Worm (Caenorhabditis elegans): ENCODE results near the gene pho-1.

DNA sequence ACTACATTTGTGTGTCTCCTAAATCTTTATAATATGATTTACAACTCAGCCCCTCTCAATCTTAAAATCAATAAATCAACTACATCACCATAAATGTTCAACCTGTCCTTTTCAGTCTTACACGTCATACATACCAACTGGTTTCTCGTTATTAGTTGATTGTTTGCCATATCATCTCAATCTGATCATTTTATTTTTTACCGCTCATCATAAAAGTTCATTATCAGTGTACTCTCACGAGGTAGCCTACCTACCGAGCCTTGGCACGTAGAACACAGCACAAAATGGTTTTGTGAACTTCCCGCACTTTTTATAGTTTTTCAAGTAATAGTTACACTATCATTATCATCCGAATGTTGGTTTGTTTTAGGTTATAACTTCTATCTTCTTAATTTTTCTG is 45.5 kb upstream of the pho-1 start:
- TF ChIP-seq ztf-11 (tag; optimal IDR thresholded peaks at IDR 0.05) (no peak), unc-39 (tag; optimal IDR thresholded peaks at IDR 0.05) (no peak), snpc-4 (tag; optimal IDR thresholded peaks at IDR 0.05) (no peak), lin-13 (tag; optimal IDR thresholded peaks at IDR 0.05) (no peak), lsy-2 (tag; optimal IDR thresholded peaks at IDR 0.05) (no peak), nhr-76 (tag; optimal IDR thresholded peaks at IDR 0.05) (no peak), tbx-8 (GFP tag; optimal IDR thresholded peaks at IDR 0.05) (no peak), nhr-28 (tag; optimal IDR thresholded peaks at IDR 0.05) (no peak), flh-1 (GFP tag; optimal IDR thresholded peaks at IDR 0.05) (no peak), unc-62 (GFP tag; optimal IDR thresholded peaks at IDR 0.05) (no peak), pha-4 (tag; optimal IDR thresholded peaks at IDR 0.05) (no peak), zip-8 (tag; optimal IDR thresholded peaks at IDR 0.05) (no peak), elt-3 (tag; optimal IDR thresholded peaks at IDR 0.05) (no peak)

Data from whole organism, mixed stage, embryonic.